Fruit fly (Drosophila melanogaster) Kc167 (cell line): ENCODE measurements around the gene CG11122.

Experiments used
- Sin3A ChIP-seq: fragments of >200 bp; optimal IDR thresholded peaks from 2 replicates; lab custom pipeline; 2018; ENCODE audit warnings: missing external identifiers
- h ChIP-seq: fragments of >200 bp; optimal IDR thresholded peaks from 3 replicates; lab custom pipeline; 2018; ENCODE audit warnings: missing external identifiers
- insv ChIP-seq: fragments of >200 bp; optimal IDR thresholded peaks from 3 replicates; lab custom pipeline; 2018; ENCODE audit warnings: missing external identifiers
- ttk ChIP-seq: sonication (Bioruptor generic); optimal IDR thresholded peaks from 2 replicates; lab custom pipeline; 2017; ENCODE audit warnings: missing external identifiers

- TF ChIP-seq ttk (no peak), Sin3A (no peak), h (lab: Kevin White, UChicago) (no peak), insv (lab: Kevin White, UChicago) (no peak)
Measured at dm6 chrX:11109670-11110069, 14.9 kb downstream of the CG11122 start.
